Worm (Caenorhabditis elegans): ENCODE results near the gene tbx-2.
A peak's percentile ranks its signal among the peaks of the same experiment; 100 is the strongest.

The tbx-2 gene

ce11 chrIII:5107959-5108358 lies 28.1 kb downstream of the tbx-2 start:
- no peak for TF ChIP-seq ces-1 (GFP tag; optimal IDR thresholded peaks at IDR 0.05)
- TF ChIP-seq elt-1 (tag; optimal IDR thresholded peaks at IDR 0.05; ENCODE audit: borderline replicate concordance, insufficient read depth), result no peak
- TF ChIP-seq sptf-1 (tag; optimal IDR thresholded peaks at IDR 0.05), result peak; percentile 65

DNA sequence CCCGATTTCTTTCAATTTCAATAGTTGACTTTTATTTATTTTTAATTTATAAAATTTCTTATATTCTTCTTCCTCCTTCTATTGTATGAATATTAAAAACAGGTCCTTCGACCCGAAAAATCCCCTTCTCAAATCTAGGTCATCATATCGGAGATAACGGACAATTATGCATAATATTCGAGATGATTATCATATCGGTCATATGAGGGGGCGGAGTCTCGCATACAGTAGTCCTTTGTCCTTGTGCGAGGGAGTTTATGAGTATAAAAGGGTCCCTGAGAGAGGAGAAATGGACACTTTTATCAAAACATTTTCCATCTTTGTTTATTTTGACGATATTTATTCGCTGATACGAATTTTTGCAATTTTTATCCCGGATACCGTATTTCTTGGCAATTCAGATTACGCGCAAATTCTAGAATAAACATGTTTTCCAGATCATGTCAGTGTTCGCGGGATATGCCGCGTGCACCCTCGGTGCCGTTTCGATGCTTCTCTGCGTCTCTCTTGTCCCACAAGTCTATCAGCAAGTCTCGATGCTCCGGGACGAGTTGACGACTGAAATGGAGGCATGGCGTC lies 29.1 kb downstream of the tbx-2 start, which contains the start of gene dpy-17:
Gene dpy-17, plus strand, starts transcription at position 438 of the 579 bp plus-strand sequence.
- TF ChIP-seq mls-2 (tag; optimal IDR thresholded peaks at IDR 0.05) (peak; percentile 17), ham-2 (GFP tag; optimal IDR thresholded peaks at IDR 0.05) (no peak), sptf-1 (tag; optimal IDR thresholded peaks at IDR 0.05) (peak; percentile 19), elt-3 (tag; optimal IDR thresholded peaks at IDR 0.05) (peak; percentile 71), unc-62 (GFP tag; optimal IDR thresholded peaks at IDR 0.05) (peak; percentile 23), lsy-2 (tag; optimal IDR thresholded peaks at IDR 0.05) (peak; percentile 60), nhr-237 (tag; optimal IDR thresholded peaks at IDR 0.05) (no peak), elt-1 (tag; optimal IDR thresholded peaks at IDR 0.05; ENCODE audit: borderline replicate concordance, insufficient read depth) (peak; percentile 93)

- TF ChIP-seq mep-1 (tag; optimal IDR thresholded peaks at IDR 0.05) (no peak), unc-62 (GFP tag; optimal IDR thresholded peaks at IDR 0.05) (no peak), elt-1 (tag; optimal IDR thresholded peaks at IDR 0.05; ENCODE audit: borderline replicate concordance, insufficient read depth) (no peak), mls-2 (tag; optimal IDR thresholded peaks at IDR 0.05) (no peak), ces-1 (GFP tag; optimal IDR thresholded peaks at IDR 0.05) (no peak), elt-3 (tag; optimal IDR thresholded peaks at IDR 0.05) (no peak), pha-4 (tag; optimal IDR thresholded peaks at IDR 0.05) (no peak), M03D4.4 (tag; optimal IDR thresholded peaks at IDR 0.05) (no peak), unc-120 (tag; optimal IDR thresholded peaks at IDR 0.05; ENCODE audit: poor library complexity, severe bottlenecking) (no peak), blmp-1 (tag; optimal IDR thresholded peaks at IDR 0.05) (no peak), ceh-39 (tag; optimal IDR thresholded peaks at IDR 0.05) (no peak), nhr-12 (tag; optimal IDR thresholded peaks at IDR 0.05) (no peak), sem-2 (GFP tag; optimal IDR thresholded peaks at IDR 0.05) (no peak), sptf-1 (tag; optimal IDR thresholded peaks at IDR 0.05) (no peak), lsy-2 (tag; optimal IDR thresholded peaks at IDR 0.05) (no peak), zip-8 (tag; optimal IDR thresholded peaks at IDR 0.05) (no peak), drap-1 (GFP tag; optimal IDR thresholded peaks at IDR 0.05) (no peak)
Observed at ce11 chrIII:5105485-5105884, 30.6 kb downstream of the tbx-2 start.

DNA sequence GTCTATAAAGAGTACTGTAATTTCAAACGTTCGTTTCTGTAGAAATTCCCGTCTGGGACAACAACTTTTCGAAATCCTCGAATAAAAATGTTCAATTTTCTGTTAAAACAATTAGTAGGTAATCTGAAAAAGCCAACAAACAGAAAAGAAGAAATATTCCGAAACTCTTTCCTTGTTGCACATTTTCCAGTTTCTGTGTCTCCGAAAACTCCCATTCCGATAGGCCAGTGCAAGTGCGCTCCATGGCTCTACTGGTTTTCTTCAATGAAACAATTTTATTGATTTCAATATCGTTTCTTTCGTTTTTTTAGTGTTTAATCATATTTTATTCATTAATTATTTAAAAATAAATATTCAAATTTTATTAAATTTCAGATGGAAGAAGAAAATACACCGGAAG lies 33.5 kb downstream of the tbx-2 start, which contains the start of gene F54D8.6:
Gene F54D8.6, plus strand, starts transcription at position 370 of the 400 bp plus-strand sequence.
- TF ChIP-seq snpc-4 (tag; optimal IDR thresholded peaks at IDR 0.05) (no peak), lin-32 (GFP tag; optimal IDR thresholded peaks at IDR 0.05) (no peak), nhr-237 (tag; optimal IDR thresholded peaks at IDR 0.05) (peak; percentile 24), mab-5 (tag; optimal IDR thresholded peaks at IDR 0.05) (no peak), ztf-11 (tag; optimal IDR thresholded peaks at IDR 0.05) (no peak), lin-13 (tag; optimal IDR thresholded peaks at IDR 0.05) (no peak), nhr-28 (tag; optimal IDR thresholded peaks at IDR 0.05) (no peak), ceh-39 (tag; optimal IDR thresholded peaks at IDR 0.05) (peak; percentile 49), unc-62 (GFP tag; optimal IDR thresholded peaks at IDR 0.05) (no peak), mep-1 (tag; optimal IDR thresholded peaks at IDR 0.05) (peak; percentile 13), elt-1 (tag; optimal IDR thresholded peaks at IDR 0.05; ENCODE audit: borderline replicate concordance, insufficient read depth) (no peak), lsy-2 (tag; optimal IDR thresholded peaks at IDR 0.05) (peak; percentile 72), tbx-8 (GFP tag; optimal IDR thresholded peaks at IDR 0.05) (no peak), M03D4.4 (tag; optimal IDR thresholded peaks at IDR 0.05) (no peak), flh-1 (GFP tag; optimal IDR thresholded peaks at IDR 0.05) (no peak), elt-3 (tag; optimal IDR thresholded peaks at IDR 0.05) (no peak), sptf-1 (tag; optimal IDR thresholded peaks at IDR 0.05) (peak; percentile 1), ceh-83 (GFP tag; optimal IDR thresholded peaks at IDR 0.05) (no peak), blmp-1 (tag; optimal IDR thresholded peaks at IDR 0.05) (no peak), mls-2 (tag; optimal IDR thresholded peaks at IDR 0.05) (no peak), pha-4 (tag; optimal IDR thresholded peaks at IDR 0.05) (peak; percentile 28), bed-3 (GFP tag; optimal IDR thresholded peaks at IDR 0.05) (no peak), hlh-1 (tag; optimal IDR thresholded peaks at IDR 0.05) (no peak), nhr-12 (tag; optimal IDR thresholded peaks at IDR 0.05) (no peak), zip-8 (tag; optimal IDR thresholded peaks at IDR 0.05) (no peak), nhr-76 (tag; optimal IDR thresholded peaks at IDR 0.05) (no peak), ham-2 (GFP tag; optimal IDR thresholded peaks at IDR 0.05) (no peak), ces-1 (GFP tag; optimal IDR thresholded peaks at IDR 0.05) (peak; percentile 60)
